Fruit fly (Drosophila melanogaster) whole organism, larva: ENCODE results near the gene Alp11.
A peak's percentile ranks its signal among the peaks of the same experiment; 100 is the strongest.

Experiments
- noc ChIP-seq: fragments of 200-800 bp; sonication (Bioruptor generic); optimal IDR thresholded peaks from 3 replicates; lab custom pipeline; 2019; ENCODE audit warnings: missing biosample characterization, mild to moderate bottlenecking, missing genetic modification characterization, moderate library complexity

Gene Alp11

DNA sequence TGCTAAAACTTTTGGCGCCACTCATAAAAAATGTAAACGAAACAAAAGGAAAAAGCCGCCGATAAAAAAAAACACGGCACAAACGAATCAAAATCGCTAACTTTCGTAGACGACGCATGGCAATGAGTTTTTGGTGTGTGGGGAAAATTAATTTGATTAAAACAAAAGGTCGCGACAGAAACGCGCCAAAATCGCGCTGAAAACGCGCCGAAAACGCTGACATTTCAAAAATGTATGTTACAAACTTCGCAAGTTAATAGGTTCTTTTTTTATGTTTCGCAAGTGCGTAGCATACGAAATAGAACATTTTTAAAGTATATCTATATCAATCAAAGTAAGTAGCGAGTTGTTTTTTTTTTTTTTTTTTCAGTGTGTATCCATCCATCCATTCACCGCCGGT is 28.5 kb downstream of the Alp11 start:
- TF ChIP-seq noc (tag; lab: Kevin White, UChicago): no peak

DNA sequence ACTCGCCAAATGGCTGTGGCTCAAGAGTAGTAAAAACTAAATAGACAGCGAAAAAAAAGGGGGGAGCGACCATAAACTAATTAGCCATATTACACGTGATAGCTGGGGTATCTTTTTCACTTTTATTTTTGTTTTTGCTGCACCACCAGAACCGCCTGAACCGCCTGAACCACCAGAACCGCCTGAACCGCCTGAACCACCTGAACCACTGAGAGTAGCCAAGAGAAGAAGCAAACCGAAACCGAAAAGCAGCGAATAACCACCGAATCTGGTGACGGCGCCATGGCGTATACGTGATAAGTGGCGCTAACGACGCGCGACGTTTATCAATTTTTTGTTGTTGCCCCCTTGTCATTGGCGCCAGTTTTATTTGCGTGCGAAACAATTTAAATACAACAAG is 29.0 kb downstream of the Alp11 start:
- TF ChIP-seq noc (tag; lab: Kevin White, UChicago): no peak

DNA sequence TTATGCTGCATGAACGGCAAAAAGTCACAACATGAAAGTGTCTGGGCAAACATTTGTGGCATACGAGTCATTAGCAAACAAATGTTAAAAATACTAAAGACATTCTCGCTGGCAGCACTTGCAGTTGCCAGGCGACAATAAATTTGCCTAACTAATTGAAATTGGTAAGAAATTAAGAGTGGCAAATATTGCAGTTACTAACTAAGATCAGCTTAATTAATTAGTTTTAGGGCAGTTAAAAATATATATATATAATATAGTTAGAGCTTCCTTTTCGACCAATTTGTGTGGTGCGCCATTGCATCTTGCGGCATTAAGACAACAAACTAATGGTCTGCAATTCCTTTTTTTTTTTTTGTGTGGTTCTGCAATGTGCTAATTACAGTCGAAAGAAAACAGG is 30.4 kb downstream of the Alp11 start:
- no peak for TF ChIP-seq noc (tag; lab: Kevin White, UChicago)

DNA sequence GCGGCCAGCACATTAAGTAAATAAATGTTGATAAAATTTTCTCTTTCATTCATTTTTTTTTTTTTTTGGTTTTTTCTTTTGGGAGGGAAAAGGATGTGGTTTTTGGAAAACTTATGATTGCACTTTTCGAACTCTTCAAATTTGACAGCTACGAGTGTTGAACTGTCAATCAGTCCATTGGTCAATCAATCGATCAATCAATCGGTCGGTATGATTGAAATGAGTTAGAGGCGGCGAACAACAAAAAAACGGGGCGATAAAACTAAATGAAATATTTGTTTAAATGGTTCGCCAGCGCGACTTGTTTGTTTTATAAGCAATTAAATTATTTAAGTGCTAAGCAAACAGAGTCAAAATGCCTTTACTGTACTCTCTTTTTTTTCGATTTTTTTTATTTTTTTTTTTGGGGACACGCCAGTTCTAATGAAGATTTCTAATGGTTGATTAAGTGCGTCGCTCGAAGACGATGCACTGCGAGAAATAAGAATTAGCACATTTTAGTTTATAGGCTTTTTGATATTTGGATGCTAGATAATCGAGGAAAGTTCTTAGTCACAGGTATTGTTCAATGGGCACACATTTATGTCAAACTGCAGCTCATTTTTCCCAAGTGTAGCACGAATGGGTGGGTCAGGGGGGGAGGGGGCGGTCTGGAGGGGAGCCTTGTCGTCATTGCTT is 31.6 kb downstream of the Alp11 start:
- peak; percentile 70 for TF ChIP-seq noc (tag; lab: Kevin White, UChicago)

DNA sequence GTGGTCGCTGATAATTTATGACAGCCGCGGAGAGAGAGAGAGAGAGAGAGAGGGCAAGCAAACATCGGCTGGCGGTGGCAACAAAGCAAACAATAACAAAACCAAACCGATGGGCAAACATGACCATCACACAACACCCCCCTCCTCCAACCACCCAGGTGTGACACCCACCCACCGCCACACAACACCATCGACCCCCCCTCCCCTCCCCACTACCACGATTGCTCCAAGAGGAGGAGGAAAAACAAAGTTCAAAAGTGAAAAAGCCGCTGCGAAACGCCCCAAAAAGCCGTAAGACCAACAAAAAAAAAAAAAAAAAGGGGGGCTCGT is 32.1 kb downstream of the Alp11 start:
- TF ChIP-seq noc (tag; lab: Kevin White, UChicago): no peak

DNA sequence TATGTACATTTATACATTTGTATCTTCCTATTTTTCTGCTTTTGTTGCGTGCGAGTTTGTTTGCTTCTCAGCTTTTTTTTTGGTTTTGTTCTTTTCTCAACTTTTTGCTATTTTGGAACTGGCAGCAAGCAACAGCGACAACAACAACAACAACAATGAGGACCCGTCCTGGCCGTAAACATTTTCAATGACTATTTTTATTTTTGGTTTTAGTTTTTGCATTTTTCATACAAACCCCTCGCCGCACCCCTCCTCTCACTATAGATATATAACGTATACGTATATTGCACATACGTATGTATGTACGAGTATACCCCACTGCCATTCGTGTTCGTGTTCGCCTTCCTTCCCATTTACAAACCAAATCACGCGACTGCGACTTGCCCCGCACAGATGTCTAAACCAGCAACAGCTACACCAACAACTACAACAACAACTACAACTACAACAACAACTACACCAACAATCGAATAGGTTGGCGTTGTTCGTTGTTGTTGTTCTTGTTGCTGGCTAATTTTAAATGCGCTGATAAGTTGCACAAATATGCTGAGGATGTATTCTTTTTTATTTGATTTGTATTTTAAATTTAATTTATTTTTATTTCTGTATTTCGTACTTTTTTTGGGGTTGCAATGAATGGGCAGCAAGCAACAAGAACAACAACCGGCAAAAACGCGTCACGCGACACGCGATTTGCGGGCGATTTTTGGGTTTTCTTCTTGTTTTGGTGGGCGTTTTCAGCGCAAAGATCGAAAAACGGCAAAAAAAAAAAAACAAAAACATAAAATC is 33.1 kb downstream of the Alp11 start:
- TF ChIP-seq noc (tag; lab: Kevin White, UChicago): no peak

DNA sequence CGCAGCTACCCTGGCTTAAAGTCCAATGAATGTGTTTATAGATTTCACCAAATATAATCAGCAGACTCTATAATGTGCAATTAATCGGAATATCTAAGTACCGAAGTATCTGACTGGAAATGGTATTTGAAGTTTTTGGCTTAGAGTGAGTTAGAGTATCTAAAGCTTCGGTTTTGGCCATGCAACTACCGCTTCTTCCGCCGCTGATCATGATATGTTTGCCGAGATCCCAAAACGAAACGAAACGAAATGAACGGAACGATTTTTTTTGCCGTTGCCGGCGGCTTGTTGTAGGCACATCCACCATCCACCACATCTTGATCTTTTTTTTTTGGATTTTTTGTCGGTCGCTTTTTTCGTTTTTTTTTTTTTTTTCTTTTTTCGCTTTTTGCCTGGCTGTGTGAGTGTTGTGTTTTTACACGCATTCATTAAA is 35.5 kb downstream of the Alp11 start:
- TF ChIP-seq noc (tag; lab: Kevin White, UChicago): peak; percentile 63

DNA sequence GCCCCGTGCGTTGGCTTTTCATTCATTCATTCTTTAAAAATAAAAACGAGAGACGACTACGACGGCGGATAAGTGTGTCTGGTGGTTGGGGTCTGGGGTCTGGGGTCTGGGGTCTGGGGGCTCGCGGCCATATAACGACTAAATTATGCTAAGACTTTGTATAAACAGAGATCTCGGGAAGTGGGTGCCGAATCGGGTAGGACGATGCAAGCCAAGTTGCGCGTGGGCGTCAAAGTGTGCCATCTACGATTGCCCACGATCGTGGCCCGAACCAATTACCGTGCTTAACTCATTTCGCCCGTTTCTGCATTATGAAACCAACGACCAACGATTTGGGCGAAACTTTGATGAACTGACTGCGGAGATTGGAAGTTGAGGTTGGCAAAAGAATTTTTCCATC is 36.3 kb downstream of the Alp11 start:
- no peak for TF ChIP-seq noc (tag; lab: Kevin White, UChicago)

DNA sequence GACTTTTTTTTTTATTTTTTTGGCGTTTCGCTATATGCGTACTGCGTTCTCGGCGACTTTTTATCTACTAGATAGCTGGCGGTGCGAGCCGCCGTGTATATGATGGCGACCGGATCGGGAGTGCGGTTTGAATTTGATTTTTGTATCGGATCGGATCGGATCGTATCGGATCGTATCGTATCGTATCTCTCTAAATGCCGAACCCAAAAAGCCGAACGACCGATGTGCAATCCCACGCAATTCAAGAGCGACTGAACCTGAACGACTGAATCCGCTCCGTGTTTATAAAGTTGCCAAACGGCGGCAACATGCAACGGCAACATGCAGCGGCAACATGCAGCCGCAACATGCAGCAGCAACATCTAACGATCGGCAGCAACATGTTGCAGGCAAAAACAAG is 38.7 kb downstream of the Alp11 start:
- TF ChIP-seq noc (tag; lab: Kevin White, UChicago): no peak

DNA sequence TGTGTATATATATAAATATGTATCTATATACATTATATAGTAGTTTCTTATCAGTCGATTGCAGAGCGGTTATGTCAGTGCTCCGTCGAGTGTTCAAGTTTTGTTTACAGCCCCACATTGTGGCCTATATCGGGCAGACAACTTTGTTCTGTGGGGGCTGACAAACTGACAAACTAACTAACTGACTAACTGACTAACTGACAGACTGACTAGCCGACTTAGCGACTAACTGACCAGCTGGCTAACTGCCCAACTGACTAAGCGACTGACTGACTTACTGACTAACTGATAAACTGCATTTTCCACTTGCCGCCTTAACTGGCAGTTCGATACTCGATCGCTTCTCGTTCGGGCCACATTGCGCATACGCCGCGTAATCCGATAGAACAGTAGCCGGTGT is 42.4 kb downstream of the Alp11 start:
- no peak for TF ChIP-seq noc (tag; lab: Kevin White, UChicago)

DNA sequence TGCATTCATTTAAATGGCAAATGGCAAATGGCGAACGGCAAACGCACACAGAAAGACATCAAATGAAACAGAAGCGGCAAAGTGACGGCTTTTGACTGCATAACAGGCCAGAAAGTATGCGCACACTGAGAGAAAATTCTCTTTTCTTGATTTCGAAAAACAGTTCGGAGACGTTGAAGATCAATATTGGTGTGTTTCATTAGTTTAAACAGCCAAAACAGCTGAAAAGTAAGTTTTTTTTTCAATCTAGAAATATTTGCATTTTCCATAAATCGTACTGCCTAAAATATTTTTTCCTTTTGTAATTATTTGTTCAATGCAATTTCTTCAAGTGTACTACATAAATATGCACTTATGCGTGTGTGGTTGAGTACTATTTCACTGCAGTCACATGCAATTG is 43.3 kb downstream of the Alp11 start:
- TF ChIP-seq noc (tag; lab: Kevin White, UChicago): no peak

DNA sequence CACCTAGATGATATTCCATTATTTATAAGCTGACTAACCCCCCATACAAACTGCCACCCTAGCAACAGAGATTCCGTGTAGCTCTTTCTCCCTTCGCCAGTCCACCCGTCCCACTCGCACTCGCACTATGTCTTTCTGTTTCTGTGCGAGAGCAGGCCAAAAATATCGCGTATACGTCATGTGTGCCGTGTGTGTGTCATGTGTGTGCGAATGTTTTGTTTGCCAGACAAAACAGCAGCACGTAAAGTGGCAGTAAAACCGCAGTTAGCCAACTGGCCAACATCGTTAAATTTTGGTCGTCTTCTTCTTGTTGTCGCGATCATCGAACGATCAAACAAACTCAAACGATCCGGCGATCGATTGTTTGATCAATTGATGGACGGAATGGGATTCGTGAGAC is 43.9 kb downstream of the Alp11 start:
- no peak for TF ChIP-seq noc (tag; lab: Kevin White, UChicago)

DNA sequence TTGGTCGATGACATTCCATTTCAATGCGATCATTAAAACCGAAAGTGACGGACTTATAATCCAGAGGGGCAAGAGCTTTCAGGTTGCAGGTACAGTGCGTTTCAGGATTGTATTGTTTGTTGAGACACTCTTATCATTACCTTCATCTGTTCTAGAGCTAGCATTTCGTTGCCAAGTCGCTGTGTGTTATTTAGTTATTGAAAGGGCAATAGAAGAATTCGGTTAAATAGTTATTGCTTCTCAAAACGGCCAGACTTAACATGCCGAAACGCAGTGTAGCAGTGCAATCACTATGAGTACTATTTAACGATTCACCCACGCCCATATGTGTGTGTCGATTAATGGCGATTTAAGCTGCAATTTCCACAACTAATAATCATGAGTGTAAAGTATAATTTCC is 45.1 kb downstream of the Alp11 start:
- TF ChIP-seq noc (tag; lab: Kevin White, UChicago): no peak

DNA sequence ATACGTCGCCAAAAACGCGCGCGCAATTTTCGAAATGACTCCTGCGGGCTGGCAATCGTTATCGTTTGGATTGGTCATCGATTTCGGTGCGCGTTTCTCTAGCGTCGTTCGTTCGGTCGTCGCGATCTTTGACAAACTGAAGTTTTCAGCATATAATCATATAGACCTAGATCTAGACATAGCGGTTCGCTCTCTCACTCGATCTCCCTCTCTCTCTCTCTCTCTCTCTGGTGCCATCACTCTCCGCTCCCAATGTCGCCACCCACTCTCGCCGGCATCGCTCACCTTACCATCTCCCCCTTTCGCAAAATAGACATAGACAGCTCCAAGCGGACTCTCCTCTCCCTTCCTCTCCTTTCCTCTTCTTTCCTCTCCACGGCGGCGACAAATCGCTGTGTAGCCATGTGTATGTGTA is 45.8 kb downstream of the Alp11 start, which contains the start of gene sog:
Gene sog (minus strand): TSS at position 122 of the 415 bp plus-strand sequence.
- TF ChIP-seq noc (tag; lab: Kevin White, UChicago): no peak
